Fruit fly (Drosophila melanogaster) whole organism, adult: ENCODE results near the gene CG7724.
A peak's percentile ranks its signal among the peaks of the same experiment; 100 is the strongest.

Source experiments
- CG11617 ChIP-seq: fragments of 200-800 bp; sonication (Bioruptor generic); optimal IDR thresholded peaks from 2 replicates; lab custom pipeline; 2017; ENCODE audit warnings: mild to moderate bottlenecking, missing biosample characterization, missing genetic modification reagents, missing genetic modification characterization
- CG12768 ChIP-seq: fragments of 200-800 bp; sonication (Bioruptor generic); optimal IDR thresholded peaks from 2 replicates; lab custom pipeline; 2017; ENCODE audit warnings: missing biosample characterization, missing genetic modification characterization, mild to moderate bottlenecking, moderate library complexity, missing genetic modification reagents
- CG14711 ChIP-seq: fragments of 200-800 bp; sonication (Bioruptor generic); optimal IDR thresholded peaks from 2 replicates; lab custom pipeline; 2018; ENCODE audit warnings: missing biosample characterization, mild to moderate bottlenecking, missing genetic modification characterization, moderate library complexity
- CG1620 ChIP-seq: fragments of 200-800 bp; sonication (Bioruptor generic); optimal IDR thresholded peaks from 2 replicates; lab custom pipeline; 2016; ENCODE audit warnings: missing biosample characterization, missing genetic modification characterization
- CG33017 ChIP-seq: fragments of 200-800 bp; sonication (Bioruptor generic); optimal IDR thresholded peaks from 2 replicates; lab custom pipeline; 2018; ENCODE audit warnings: missing biosample characterization, mild to moderate bottlenecking, missing genetic modification characterization, moderate library complexity
- CG5204 ChIP-seq: fragments of 200-800 bp; sonication (Bioruptor generic); optimal IDR thresholded peaks from 2 replicates; lab custom pipeline; 2016; ENCODE audit warnings: missing biosample characterization, missing genetic modification characterization
- CG7045 ChIP-seq: fragments of 200-800 bp; sonication (Bioruptor generic); optimal IDR thresholded peaks from 2 replicates; lab custom pipeline; 2017; ENCODE audit warnings: missing biosample characterization, mild to moderate bottlenecking, missing genetic modification characterization
- CG7101 ChIP-seq: fragments of 200-800 bp; sonication (Bioruptor generic); optimal IDR thresholded peaks from 2 replicates; lab custom pipeline; 2018; ENCODE audit warnings: missing biosample characterization, mild to moderate bottlenecking, missing genetic modification characterization, moderate library complexity
- Clk ChIP-seq: fragments of 200-800 bp; sonication (Bioruptor generic); optimal IDR thresholded peaks from 2 replicates; lab custom pipeline; 2017; ENCODE audit warnings: missing biosample characterization, missing genetic modification characterization
- Crg-1 ChIP-seq: fragments of 200-800 bp; sonication (Bioruptor generic); optimal IDR thresholded peaks from 2 replicates; lab custom pipeline; 2016; ENCODE audit warnings: missing biosample characterization, missing genetic modification characterization
- Hr96 ChIP-seq: fragments of 200-800 bp; sonication (Bioruptor generic); optimal IDR thresholded peaks from 2 replicates; lab custom pipeline; 2016; ENCODE audit warnings: missing biosample characterization, missing genetic modification characterization
- Mnt ChIP-seq: fragments of 200-800 bp; sonication (Bioruptor generic); optimal IDR thresholded peaks from 2 replicates; lab custom pipeline; 2016; ENCODE audit warnings: missing biosample characterization, mild to moderate bottlenecking, missing genetic modification characterization
- bab1 ChIP-seq: fragments of 200-800 bp; sonication (Bioruptor generic); optimal IDR thresholded peaks from 3 replicates; lab custom pipeline; 2019; ENCODE audit warnings: missing biosample characterization, mild to moderate bottlenecking, missing genetic modification characterization, moderate library complexity
- cic ChIP-seq: fragments of 200-800 bp; sonication (Bioruptor generic); optimal IDR thresholded peaks from 2 replicates; lab custom pipeline; 2017; ENCODE audit warnings: missing biosample characterization, mild to moderate bottlenecking, missing genetic modification characterization, moderate library complexity
- cnc ChIP-seq, 2 experiments: fragments of >200 bp; optimal IDR thresholded peaks; 2 replicates each; lab custom pipeline; 2017
- kay ChIP-seq: fragments of 200-800 bp; sonication (Bioruptor generic); peaks from one replicate; lab custom pipeline; 2016; ENCODE audit warnings: missing biosample characterization, missing genetic modification characterization, borderline replicate concordance
- ovo ChIP-seq: fragments of 200-800 bp; sonication (Bioruptor generic); optimal IDR thresholded peaks from 2 replicates; lab custom pipeline; 2016; ENCODE audit warnings: missing biosample characterization, missing genetic modification characterization
- pad ChIP-seq: fragments of 200-800 bp; sonication (Bioruptor generic); optimal IDR thresholded peaks from 3 replicates; lab custom pipeline; 2017; ENCODE audit warnings: missing biosample characterization, missing genetic modification characterization, mild to moderate bottlenecking, moderate library complexity, missing genetic modification reagents
- tj ChIP-seq: fragments of 200-800 bp; sonication (Bioruptor generic); optimal IDR thresholded peaks from 3 replicates; lab custom pipeline; 2017; ENCODE audit warnings: missing biosample characterization, mild to moderate bottlenecking, missing genetic modification characterization, moderate library complexity
- toe ChIP-seq: fragments of 200-800 bp; sonication (Bioruptor generic); optimal IDR thresholded peaks from 2 replicates; lab custom pipeline; 2016; ENCODE audit warnings: missing biosample characterization, missing genetic modification characterization

Gene CG7724

dm6 chr3L:17008911-17009364 is 46.5 kb upstream of the CG7724 start:
- TF ChIP-seq kay (peak; percentile 63), CG14711 (tag; lab: Kevin White, UChicago) (no peak), Mnt (GFP tag; lab: Kevin White, UChicago) (no peak), tj (peak; percentile 12), cic (GFP tag; lab: Kevin White, UChicago) (peak; percentile 47), CG33017 (peak; percentile 2), CG5204 (GFP tag; lab: Kevin White, UChicago) (no peak), Crg-1 (GFP tag; lab: Kevin White, UChicago) (no peak), toe (GFP tag; lab: Kevin White, UChicago) (peak; percentile 9), CG12768 (GFP tag; lab: Kevin White, UChicago) (no peak), CG11617 (GFP tag; lab: Kevin White, UChicago) (no peak)

dm6 chr3L:17009715-17010491 is 45.5 kb upstream of the CG7724 start:
- TF ChIP-seq Hr96 (GFP tag; lab: Kevin White, UChicago) (peak; percentile 78), tj (peak; percentile 92), toe (GFP tag; lab: Kevin White, UChicago) (no peak), CG11617 (GFP tag; lab: Kevin White, UChicago) (peak; percentile 28), CG14711 (tag; lab: Kevin White, UChicago) (no peak), Mnt (GFP tag; lab: Kevin White, UChicago) (peak; percentile 92), CG7101 (tag; lab: Kevin White, UChicago) (peak; percentile 44), pad (GFP tag; lab: Kevin White, UChicago) (peak; percentile 91), Crg-1 (GFP tag; lab: Kevin White, UChicago) (peak; percentile 2), CG7045 (GFP tag; lab: Kevin White, UChicago) (peak; percentile 53), bab1 (GFP tag; lab: Kevin White, UChicago) (peak; percentile 74), CG12768 (GFP tag; lab: Kevin White, UChicago) (peak; percentile 92), ovo (peak; percentile 82), CG33017 (peak; percentile 69), Clk (GFP tag; lab: Kevin White, UChicago) (peak; percentile 38), cnc (optimal IDR thresholded peaks at IDR 0.05; lab: Kevin White, UChicago) (peak in 1 of 2 experiments; percentile 76), cic (GFP tag; lab: Kevin White, UChicago) (peak; percentile 99), CG5204 (GFP tag; lab: Kevin White, UChicago) (peak; percentile 53), kay (no peak), CG1620 (GFP tag; lab: Kevin White, UChicago) (peak; percentile 17)

- TF ChIP-seq Hr96 (GFP tag; lab: Kevin White, UChicago), result peak; percentile 18
- TF ChIP-seq toe (GFP tag; lab: Kevin White, UChicago), result no peak
- TF ChIP-seq bab1 (GFP tag; lab: Kevin White, UChicago), result no peak
- peak in 1 of 2 experiments; percentile 19 for TF ChIP-seq cnc (optimal IDR thresholded peaks at IDR 0.05; lab: Kevin White, UChicago)
- peak; percentile 35 for TF ChIP-seq CG12768 (GFP tag; lab: Kevin White, UChicago)
- TF ChIP-seq Mnt (GFP tag; lab: Kevin White, UChicago), result no peak
- no peak for TF ChIP-seq CG1620 (GFP tag; lab: Kevin White, UChicago)
- peak; percentile 48 for TF ChIP-seq cic (GFP tag; lab: Kevin White, UChicago)
- no peak for TF ChIP-seq Crg-1 (GFP tag; lab: Kevin White, UChicago)
- TF ChIP-seq kay, result peak; percentile 91
Observed at dm6 chr3L:17010492-17011303, 44.7 kb upstream of the CG7724 start.

- TF ChIP-seq cnc (optimal IDR thresholded peaks at IDR 0.05; lab: Kevin White, UChicago) (no peak), Crg-1 (GFP tag; lab: Kevin White, UChicago) (no peak), CG11617 (GFP tag; lab: Kevin White, UChicago) (no peak), ovo (peak; percentile 60), Mnt (GFP tag; lab: Kevin White, UChicago) (peak; percentile 6), CG1620 (GFP tag; lab: Kevin White, UChicago) (no peak), bab1 (GFP tag; lab: Kevin White, UChicago) (no peak), toe (GFP tag; lab: Kevin White, UChicago) (no peak), CG5204 (GFP tag; lab: Kevin White, UChicago) (no peak), cic (GFP tag; lab: Kevin White, UChicago) (no peak)
Observed at dm6 chr3L:17011351-17012016, 43.9 kb upstream of the CG7724 start.
